Fruit fly (Drosophila melanogaster): ENCODE results near the gene sgl.

The sgl gene

DNA sequence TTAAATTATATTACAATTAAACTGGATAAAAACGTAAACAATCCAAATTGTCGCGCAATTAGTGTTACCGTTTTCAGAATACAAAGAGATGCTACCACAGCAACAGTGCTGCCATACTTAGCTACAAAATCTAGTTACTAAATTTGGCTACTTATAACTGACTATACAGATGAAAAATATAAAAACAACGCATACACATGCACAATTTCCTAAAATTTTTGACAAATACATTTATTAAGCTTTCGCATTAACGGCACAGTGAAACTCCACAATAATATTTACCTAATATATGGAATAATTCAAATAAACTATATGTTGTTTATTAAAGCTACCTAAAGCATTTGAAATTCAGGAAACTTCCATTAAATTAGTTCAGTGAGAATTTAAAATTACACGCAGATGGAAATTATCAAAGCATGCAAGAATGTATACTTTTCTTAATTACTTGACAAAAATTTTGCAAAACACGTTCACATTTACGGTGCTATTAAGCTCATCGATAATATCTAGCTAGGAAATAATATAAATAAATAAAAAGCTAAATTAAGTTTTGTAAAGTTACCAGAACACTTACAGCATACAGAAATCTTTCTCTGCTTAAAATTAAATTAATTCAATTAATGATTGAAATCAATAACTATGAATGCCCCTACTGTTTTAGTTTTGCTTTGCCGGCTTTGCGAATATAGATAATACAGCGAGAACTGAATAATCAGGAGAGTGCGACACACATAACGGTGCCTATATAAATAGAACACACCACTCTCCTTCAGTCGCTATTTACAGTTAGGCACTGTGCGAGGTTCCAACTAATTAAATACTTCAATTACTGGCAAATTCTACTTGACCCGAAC, 4.6 kb upstream of the sgl start, which contains the start of the genes Mis12 and CG9953 (continued):
- TF ChIP-seq sob (GFP tag; IDR thresholded peaks at IDR 0.05) (no peak), Six4 (GFP tag; optimal IDR thresholded peaks at IDR 0.05) (no peak), cato (GFP tag; optimal IDR thresholded peaks at IDR 0.05; ENCODE audit: borderline replicate concordance) (no peak), kay (GFP tag; optimal IDR thresholded peaks at IDR 0.05) (no peak), kah (GFP tag; optimal IDR thresholded peaks at IDR 0.05) (no peak), gfzf (GFP tag; optimal IDR thresholded peaks at IDR 0.05) (peak; percentile 67), CG17361 (GFP tag; IDR thresholded peaks at IDR 0.05) (peak; percentile 75), CG8924 (tag; optimal IDR thresholded peaks at IDR 0.05) (peak; percentile 57), croc (GFP tag; conservative IDR thresholded peaks at IDR 0.05) (no peak), CG4617 (GFP tag; optimal IDR thresholded peaks at IDR 0.05; ENCODE audit: borderline replicate concordance) (no peak), CG10366 (GFP tag; IDR thresholded peaks at IDR 0.05) (no peak; the same call in 1 of the 2 replicates), CG12104 (GFP tag; optimal IDR thresholded peaks at IDR 0.05) (peak; percentile 26), CG17328 (GFP tag; IDR thresholded peaks at IDR 0.05) (0 out of 2 replicates have a peak, but pooled peaks have one; percentile 18), CG3726 (GFP tag; IDR thresholded peaks at IDR 0.05) (no peak), Hmx (GFP tag; optimal IDR thresholded peaks at IDR 0.05) (peak; percentile 7), Dp (GFP tag; optimal IDR thresholded peaks at IDR 0.05) (peak; percentile 68), CG18011 (GFP tag; optimal IDR thresholded peaks at IDR 0.05) (no peak), lola (GFP tag; optimal IDR thresholded peaks at IDR 0.05) (peak in 1 of 3 experiments; percentile 62), CG12659 (GFP tag; optimal IDR thresholded peaks at IDR 0.05) (peak; percentile 39), fd3F (GFP tag; optimal IDR thresholded peaks at IDR 0.05) (no peak), gce (GFP tag; IDR thresholded peaks at IDR 0.05) (no peak), eve (GFP tag; optimal IDR thresholded peaks at IDR 0.05) (no peak), jing (GFP tag; optimal IDR thresholded peaks at IDR 0.05) (no peak), z (GFP tag; IDR thresholded peaks at IDR 0.05) (no peak), CG8944 (GFP tag; optimal IDR thresholded peaks at IDR 0.05) (no peak), CG10565 (GFP tag; optimal IDR thresholded peaks at IDR 0.05) (no peak), dysf (GFP tag; IDR thresholded peaks at IDR 0.05) (peak; percentile 10; the same call in 2 of the 3 replicates), Jarid2 (GFP tag; optimal IDR thresholded peaks at IDR 0.05) (no peak), nom (GFP tag; optimal IDR thresholded peaks at IDR 0.05) (no peak), schlank (tag; optimal IDR thresholded peaks at IDR 0.05) (no peak), HLH54F (GFP tag; optimal IDR thresholded peaks at IDR 0.05) (no peak), Ssrp (tag; optimal IDR thresholded peaks at IDR 0.05) (peak; percentile 36), Max (GFP tag; optimal IDR thresholded peaks at IDR 0.05) (peak; percentile 17), ERR (GFP tag; optimal IDR thresholded peaks at IDR 0.05) (no peak), unc-4 (GFP tag; IDR thresholded peaks at IDR 0.05; ENCODE audit: partially characterized antibody) (no peak), bigmax (GFP tag; optimal IDR thresholded peaks at IDR 0.05) (no peak), ATbp (GFP tag; optimal IDR thresholded peaks at IDR 0.05) (no peak), Bgb (GFP tag; IDR thresholded peaks at IDR 0.05; ENCODE audit: partially characterized antibody) (no peak), sqz (GFP tag; optimal IDR thresholded peaks at IDR 0.05) (no peak), pum (GFP tag; optimal IDR thresholded peaks at IDR 0.05) (no peak), CG31224 (GFP tag; IDR thresholded peaks at IDR 0.05) (no peak), hth (optimal IDR thresholded peaks at IDR 0.05) (no peak), mam (GFP tag; optimal IDR thresholded peaks at IDR 0.05) (no peak), NC2α (GFP tag; optimal IDR thresholded peaks at IDR 0.05) (no peak), Lpt (GFP tag; optimal IDR thresholded peaks at IDR 0.05) (no peak), Hr78 (GFP tag; optimal IDR thresholded peaks at IDR 0.05) (no peak), pan (optimal IDR thresholded peaks at IDR 0.05) (no peak), pan (GFP tag; optimal IDR thresholded peaks at IDR 0.05 in 1 of 2, IDR thresholded peaks at IDR 0.05 in 1 of 2) (peak in 1 of 2 experiments; percentile 76), CG17829 (tag; optimal IDR thresholded peaks at IDR 0.05) (peak; percentile 23)

Data from whole organism, embryonic.